Worm (Caenorhabditis elegans): Measurements from ENCODE around the gene Y105C5B.9.
A peak's percentile ranks its signal among the peaks of the same experiment; 100 is the strongest.

The Y105C5B.9 gene

DNA sequence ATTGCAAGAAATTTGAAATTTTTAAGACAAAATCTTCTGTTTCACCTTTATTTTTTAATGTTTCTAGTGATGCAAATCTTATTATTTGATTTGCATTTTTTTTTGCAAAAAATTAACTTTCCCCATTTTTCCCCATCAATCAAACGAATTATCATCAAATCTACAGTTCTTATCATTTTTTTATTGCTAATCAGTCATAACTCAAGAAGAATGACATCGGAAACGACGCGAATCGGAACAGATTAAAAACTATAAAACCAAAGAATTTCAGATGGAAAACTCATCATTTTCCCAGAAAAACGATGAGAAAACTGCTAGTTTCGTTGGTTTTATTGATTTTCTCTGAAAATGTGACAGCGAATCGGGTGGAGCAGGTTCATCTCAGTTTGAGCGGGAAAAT is 21.3 kb downstream of the Y105C5B.9 start, which contains the start of gene Y105C5B.15:
TSS of gene Y105C5B.15 (plus strand) at position 297 of the 400 bp plus-strand sequence.
- TF ChIP-seq elt-4 (tag; optimal IDR thresholded peaks at IDR 0.05): no peak
- TF ChIP-seq lim-6 (tag; optimal IDR thresholded peaks at IDR 0.05): no peak
- TF ChIP-seq elt-2 (tag; optimal IDR thresholded peaks at IDR 0.05): peak; percentile 1
- no peak for TF ChIP-seq odd-2 (tag; optimal IDR thresholded peaks at IDR 0.05)

DNA sequence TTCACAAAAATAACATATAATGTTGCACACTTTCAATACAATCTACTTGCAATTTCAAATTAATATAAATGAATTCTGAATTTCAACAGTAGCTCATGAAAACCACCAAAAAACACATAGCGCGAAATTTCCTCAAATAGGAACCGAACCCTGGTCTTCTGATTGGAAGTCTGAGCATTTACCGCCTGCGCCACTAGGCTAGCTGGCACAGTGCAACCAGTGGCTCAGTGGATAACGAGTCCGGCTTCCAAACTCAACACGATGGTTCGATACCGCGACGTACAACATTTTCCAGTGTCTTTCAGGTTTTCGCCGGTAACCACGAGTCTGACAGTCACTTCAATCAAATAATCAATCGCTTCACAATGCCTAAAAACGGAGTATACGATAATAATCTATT is 23.3 kb downstream of the Y105C5B.9 start:
- TF ChIP-seq ceh-34 (tag; optimal IDR thresholded peaks at IDR 0.05): no peak
- TF ChIP-seq ama-1 (optimal IDR thresholded peaks at IDR 0.05): no peak
- TF ChIP-seq ceh-9 (tag; optimal IDR thresholded peaks at IDR 0.05): no peak
- TF ChIP-seq unc-42 (tag; optimal IDR thresholded peaks at IDR 0.05): no peak
- no peak for TF ChIP-seq ceh-2 (tag; optimal IDR thresholded peaks at IDR 0.05)
- no peak for TF ChIP-seq odd-2 (tag; optimal IDR thresholded peaks at IDR 0.05)
- TF ChIP-seq ceh-48 (tag; optimal IDR thresholded peaks at IDR 0.05): no peak
- TF ChIP-seq eyg-1 (tag; optimal IDR thresholded peaks at IDR 0.05): no peak
- TF ChIP-seq nfya-1 (tag; optimal IDR thresholded peaks at IDR 0.05): no peak
- TF ChIP-seq dve-1 (tag; optimal IDR thresholded peaks at IDR 0.05): no peak
- no peak for TF ChIP-seq ceh-14 (tag; optimal IDR thresholded peaks at IDR 0.05)
- no peak for TF ChIP-seq fkh-10 (GFP tag; optimal IDR thresholded peaks at IDR 0.05)
- TF ChIP-seq hlh-13 (GFP tag; optimal IDR thresholded peaks at IDR 0.05): no peak
- TF ChIP-seq ceh-6 (GFP tag; optimal IDR thresholded peaks at IDR 0.05): no peak
- no peak for TF ChIP-seq pax-1 (tag; optimal IDR thresholded peaks at IDR 0.05)
- no peak for TF ChIP-seq pros-1 (tag; optimal IDR thresholded peaks at IDR 0.05)
- TF ChIP-seq gmeb-2 (tag; optimal IDR thresholded peaks at IDR 0.05): no peak

ce11 chrIV:15955349-15955748 is 25.0 kb downstream of the Y105C5B.9 start:
- TF ChIP-seq mec-3 (tag; optimal IDR thresholded peaks at IDR 0.05; ENCODE audit: borderline replicate concordance): no peak
- no peak for TF ChIP-seq C38D4.7 (GFP tag; optimal IDR thresholded peaks at IDR 0.05)
- TF ChIP-seq odd-2 (tag; optimal IDR thresholded peaks at IDR 0.05): no peak
- no peak for TF ChIP-seq ceh-34 (tag; optimal IDR thresholded peaks at IDR 0.05)
- no peak for TF ChIP-seq zip-5 (tag; optimal IDR thresholded peaks at IDR 0.05)
- TF ChIP-seq fkh-10 (GFP tag; optimal IDR thresholded peaks at IDR 0.05): no peak
- no peak for TF ChIP-seq hlh-6 (tag; optimal IDR thresholded peaks at IDR 0.05)
- no peak for TF ChIP-seq hlh-30 (tag; optimal IDR thresholded peaks at IDR 0.05; ENCODE audit: insufficient read depth)
- no peak for TF ChIP-seq nfya-1 (tag; optimal IDR thresholded peaks at IDR 0.05)
- TF ChIP-seq lim-6 (tag; optimal IDR thresholded peaks at IDR 0.05): no peak
- no peak for TF ChIP-seq ceh-30 (tag; optimal IDR thresholded peaks at IDR 0.05)

DNA sequence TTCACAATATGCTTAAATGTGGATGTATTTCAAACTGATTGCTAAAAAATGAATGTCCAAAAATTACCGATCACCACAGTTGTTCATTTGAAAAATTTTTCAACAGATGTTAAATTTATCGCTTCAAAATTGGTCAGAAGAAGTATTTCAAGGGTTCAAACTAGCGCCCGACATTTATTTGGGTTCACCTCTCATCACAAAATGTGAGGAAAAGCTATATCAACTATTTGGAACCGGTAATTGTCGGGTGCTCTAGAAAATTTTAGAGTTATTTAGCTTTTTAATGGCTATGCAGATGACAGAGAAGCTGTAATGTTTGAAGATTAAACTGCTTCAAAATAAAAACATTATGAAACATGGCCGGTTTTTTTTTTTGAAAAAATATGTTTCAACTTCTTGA is 30.7 kb downstream of the Y105C5B.9 start:
- TF ChIP-seq ahr-1 (tag; optimal IDR thresholded peaks at IDR 0.05) (no peak), K02D7.2 (tag; optimal IDR thresholded peaks at IDR 0.05) (no peak), ceh-30 (tag; optimal IDR thresholded peaks at IDR 0.05) (no peak), ceh-19 (GFP tag; optimal IDR thresholded peaks at IDR 0.05) (no peak), pax-1 (tag; optimal IDR thresholded peaks at IDR 0.05) (no peak), pros-1 (tag; optimal IDR thresholded peaks at IDR 0.05) (no peak), che-1 (tag; optimal IDR thresholded peaks at IDR 0.05) (no peak), elt-4 (tag; optimal IDR thresholded peaks at IDR 0.05) (no peak), unc-86 (tag; optimal IDR thresholded peaks at IDR 0.05) (no peak), pha-4 (tag; optimal IDR thresholded peaks at IDR 0.05) (no peak), ceh-48 (tag; optimal IDR thresholded peaks at IDR 0.05) (no peak), dmd-4 (tag; optimal IDR thresholded peaks at IDR 0.05; ENCODE audit: borderline replicate concordance) (no peak), hlh-13 (GFP tag; optimal IDR thresholded peaks at IDR 0.05) (no peak), C08G9.2 (tag; optimal IDR thresholded peaks at IDR 0.05) (no peak), ceh-14 (tag; optimal IDR thresholded peaks at IDR 0.05) (no peak), tbx-7 (tag; optimal IDR thresholded peaks at IDR 0.05) (no peak), K09A11.1 (tag; optimal IDR thresholded peaks at IDR 0.05; ENCODE audit: insufficient read depth) (no peak), hlh-6 (tag; optimal IDR thresholded peaks at IDR 0.05) (no peak)

Data from whole organism, late embryonic.